Fruit fly (Drosophila melanogaster): ENCODE measurements around the gene CG45122.

dm6 chr3R:12995047-12995446, 48.9 kb upstream of the CG45122 start, which contains the start of gene yellow-f2:
- TF ChIP-seq dsx (GFP tag; optimal IDR thresholded peaks at IDR 0.05; ENCODE audit: poor library complexity, severe bottlenecking), result no peak
- no peak for TF ChIP-seq CG6792 (GFP tag; optimal IDR thresholded peaks at IDR 0.05)
- TF ChIP-seq CG1621 (tag; optimal IDR thresholded peaks at IDR 0.05), result no peak
- no peak for TF ChIP-seq Eip78C (GFP tag)
- no peak for TF ChIP-seq Blimp-1 (GFP tag; optimal IDR thresholded peaks at IDR 0.05)
- TF ChIP-seq ss (GFP tag; optimal IDR thresholded peaks at IDR 0.05), result no peak
- TF ChIP-seq Sox15 (GFP tag; optimal IDR thresholded peaks at IDR 0.05), result no peak
- TF ChIP-seq Met (GFP tag; optimal IDR thresholded peaks at IDR 0.05), result no peak
- no peak for TF ChIP-seq CG3032 (tag; optimal IDR thresholded peaks at IDR 0.05)
- no peak for TF ChIP-seq OdsH (GFP tag; optimal IDR thresholded peaks at IDR 0.05)
- no peak for TF ChIP-seq CG11902 (GFP tag; optimal IDR thresholded peaks at IDR 0.05)
